Worm (Caenorhabditis elegans) whole organism, L4 larva: ENCODE measurements around the gene spsb-2.

ENCODE experiments used
- aly-2 ChIP-seq: sonication (generic microtip); optimal IDR thresholded peaks from 2 replicates; lab custom pipeline; 2018; ENCODE audit warnings: missing biosample characterization, missing genetic modification characterization
- ces-1 ChIP-seq: fragments of 150-350 bp; sonication (generic microtip); optimal IDR thresholded peaks from 4 replicates; lab custom pipeline; 2014; ENCODE audit warnings: missing biosample characterization, missing genetic modification reagents, missing genetic modification characterization
- hlh-30 ChIP-seq: sonication (generic microtip); optimal IDR thresholded peaks from 2 replicates; lab custom pipeline; 2017; ENCODE audit warnings: antibody characterized with exemption, mild to moderate bottlenecking, missing genetic modification characterization, missing compliant biosample characterization; ENCODE audit not compliant: insufficient read depth
- lin-13 ChIP-seq: fragments of 150-350 bp; optimal IDR thresholded peaks from 2 replicates; lab custom pipeline; 2014; ENCODE audit warnings: missing biosample characterization, missing genetic modification reagents, missing genetic modification characterization
- lir-3 ChIP-seq: sonication (generic microtip); optimal IDR thresholded peaks from 2 replicates; lab custom pipeline; 2016; ENCODE audit warnings: mild to moderate bottlenecking, missing genetic modification characterization, missing compliant biosample characterization
- lsy-2 ChIP-seq, 2 experiments: fragments of 150-350 bp in 1 of 2; sonication (generic microtip) in 1 of 2; optimal IDR thresholded peaks; 2 replicates each; lab custom pipeline; 2014 to 2017; ENCODE audit warnings: missing biosample characterization in 2 of 2, missing genetic modification characterization in 2 of 2
- nhr-11 ChIP-seq: fragments of 150-350 bp; optimal IDR thresholded peaks from 2 replicates; lab custom pipeline; 2014; ENCODE audit warnings: missing biosample characterization, missing genetic modification characterization
- nhr-237 ChIP-seq: sonication (generic microtip); optimal IDR thresholded peaks from 2 replicates; lab custom pipeline; 2017; ENCODE audit warnings: missing biosample characterization, missing genetic modification characterization
- nhr-28 ChIP-seq: fragments of 150-350 bp; optimal IDR thresholded peaks from 2 replicates; lab custom pipeline; 2014; ENCODE audit warnings: missing biosample characterization, missing genetic modification characterization
- nhr-6 ChIP-seq: fragments of 150-350 bp; optimal IDR thresholded peaks from 2 replicates; lab custom pipeline; 2014; ENCODE audit warnings: missing biosample characterization, missing genetic modification characterization
- nhr-76 ChIP-seq: fragments of 150-350 bp; optimal IDR thresholded peaks from 2 replicates; lab custom pipeline; 2014; ENCODE audit warnings: missing biosample characterization, missing genetic modification characterization
- pha-4 ChIP-seq, 2 experiments: fragments of 150-350 bp in 1 of 2; fragments of 200-800 bp in 1 of 2; sonication (Bioruptor generic) in 1 of 2; IDR thresholded peaks in 1 of 2; optimal IDR thresholded peaks in 1 of 2; 2 replicates each; pipeline versions ENCODE4 v1.3.6 to Lab custom; 2014 to 2022; ENCODE audit warnings: missing genetic modification characterization in 2 of 2, missing genetic modification reagents in 2 of 2, missing biosample characterization in 1 of 2, missing compliant biosample characterization in 1 of 2
- spr-1 ChIP-seq: sonication (generic microtip); optimal IDR thresholded peaks from 2 replicates; lab custom pipeline; 2016; ENCODE audit warnings: mild to moderate bottlenecking, missing genetic modification characterization, missing compliant biosample characterization
- unc-62 ChIP-seq, 3 experiments: fragments of 150-350 bp in 1 of 3; sonication (generic microtip); optimal IDR thresholded peaks in 2 of 3; peaks in 1 of 3; 1 replicate in 1 of 3; 2 replicates in 2 of 3; lab custom pipeline; 2014 to 2017; ENCODE audit warnings: missing biosample characterization in 3 of 3, missing genetic modification characterization in 3 of 3, missing genetic modification reagents in 3 of 3, missing genotype in 1 of 3

- TF ChIP-seq nhr-11: no peak
- TF ChIP-seq unc-62 (GFP tag; optimal IDR thresholded peaks at IDR 0.05 in 1 of 2; lab: Kevin White, UChicago): no peak
- no peak for TF ChIP-seq unc-62 (tag; optimal IDR thresholded peaks at IDR 0.05; lab: Kevin White, UChicago)
- TF ChIP-seq pha-4 (GFP tag; IDR thresholded peaks at IDR 0.05; lab: Robert Waterston, UW): no peak
- TF ChIP-seq pha-4 (tag; optimal IDR thresholded peaks at IDR 0.05; lab: Kevin White, UChicago): no peak
- TF ChIP-seq nhr-6 (tag; lab: Kevin White, UChicago): no peak
- no peak for TF ChIP-seq ces-1 (GFP tag; lab: Kevin White, UChicago)
- no peak for TF ChIP-seq lir-3 (tag; lab: Kevin White, UChicago)
- no peak for TF ChIP-seq nhr-76 (tag; lab: Kevin White, UChicago)
- TF ChIP-seq nhr-28 (tag; lab: Kevin White, UChicago): no peak
- no peak for TF ChIP-seq lsy-2 (tag; optimal IDR thresholded peaks at IDR 0.05; lab: Kevin White, UChicago)
- peak; percentile 8 for TF ChIP-seq hlh-30 (tag; lab: Kevin White, UChicago)
- no peak for TF ChIP-seq spr-1 (tag; lab: Kevin White, UChicago)
- TF ChIP-seq nhr-237 (tag; lab: Kevin White, UChicago): no peak
- no peak for TF ChIP-seq aly-2 (tag; lab: Kevin White, UChicago)
- no peak for TF ChIP-seq lin-13
These were observed 22.6 kb upstream of the spsb-2 start for ce11 chrII:15207562-15207961.
